Fruit fly (Drosophila melanogaster) whole organism, pupa: ENCODE measurements around the gene CG32988.
A peak's percentile ranks its signal among the peaks of the same experiment; 100 is the strongest.

Source experiments
- CG10348 ChIP-seq: fragments of 200-800 bp; sonication (Bioruptor generic); IDR thresholded peaks from 2 replicates; pipeline ENCODE4 v1.3.6; 2022; ENCODE audit warnings: missing biosample characterization, missing genetic modification characterization
- CG12605 ChIP-seq: fragments of 200-800 bp; sonication (Bioruptor generic); IDR thresholded peaks from 2 replicates; pipeline ENCODE4 v1.3.6; 2022; ENCODE audit warnings: missing biosample characterization, missing genetic modification characterization
- CG13204 ChIP-seq: fragments of 200-800 bp; sonication (Bioruptor generic); optimal IDR thresholded peaks from 2 replicates; lab custom pipeline; 2018; ENCODE audit warnings: missing biosample characterization, mild to moderate bottlenecking, missing genetic modification characterization, moderate library complexity
- CG14655 ChIP-seq: fragments of 200-800 bp; sonication (Bioruptor generic); optimal IDR thresholded peaks from 3 replicates; lab custom pipeline; 2017; ENCODE audit warnings: mild to moderate bottlenecking, missing biosample characterization, missing genetic modification reagents, missing genetic modification characterization
- CG15710 ChIP-seq: fragments of 200-800 bp; sonication (Bioruptor generic); optimal IDR thresholded peaks from 2 replicates; lab custom pipeline; 2018; ENCODE audit warnings: missing biosample characterization, mild to moderate bottlenecking, missing genetic modification characterization, moderate library complexity
- CG17806 ChIP-seq: fragments of 200-800 bp; sonication (Bioruptor generic); optimal IDR thresholded peaks from 2 replicates; lab custom pipeline; 2018; ENCODE audit warnings: missing biosample characterization, mild to moderate bottlenecking, missing genetic modification characterization, moderate library complexity
- CG32121 ChIP-seq: fragments of 200-800 bp; sonication (Bioruptor generic); IDR thresholded peaks from 2 replicates; pipeline ENCODE4 v1.3.6; 2022; ENCODE audit warnings: missing biosample characterization, missing genetic modification characterization
- CG34367 ChIP-seq: fragments of 200-800 bp; sonication (Bioruptor generic); optimal IDR thresholded peaks from 2 replicates; lab custom pipeline; 2018; ENCODE audit warnings: missing biosample characterization, mild to moderate bottlenecking, missing genetic modification characterization
- CG4496 ChIP-seq: fragments of 200-800 bp; sonication (Bioruptor generic); IDR thresholded peaks from 3 replicates; pipeline ENCODE4 v1.3.6; 2022; ENCODE audit warnings: missing biosample characterization, missing genetic modification characterization
- CG8159 ChIP-seq: fragments of 200-800 bp; sonication (Bioruptor generic); optimal IDR thresholded peaks from 3 replicates; lab custom pipeline; 2018; ENCODE audit warnings: missing biosample characterization, mild to moderate bottlenecking, missing genetic modification characterization, moderate library complexity
- CG8301 ChIP-seq: fragments of 200-800 bp; sonication (Bioruptor generic); optimal IDR thresholded peaks from 2 replicates; lab custom pipeline; 2018; ENCODE audit warnings: missing biosample characterization, mild to moderate bottlenecking, missing genetic modification characterization
- CG9948 ChIP-seq: fragments of 200-800 bp; sonication (Bioruptor generic); optimal IDR thresholded peaks from 2 replicates; lab custom pipeline; 2018; ENCODE audit warnings: missing biosample characterization, mild to moderate bottlenecking, missing genetic modification characterization, moderate library complexity
- D1 ChIP-seq: fragments of 200-800 bp; sonication (Bioruptor generic); optimal IDR thresholded peaks from 2 replicates; lab custom pipeline; 2018; ENCODE audit warnings: missing biosample characterization, mild to moderate bottlenecking, missing genetic modification characterization, moderate library complexity
- EcR ChIP-seq: fragments of 200-800 bp; sonication (Bioruptor generic); optimal IDR thresholded peaks from 3 replicates; lab custom pipeline; 2019; ENCODE audit warnings: missing biosample characterization, missing genetic modification characterization, mild to moderate bottlenecking, moderate library complexity, missing genetic modification reagents
- Ets98B ChIP-seq: fragments of 200-800 bp; sonication (Bioruptor generic); IDR thresholded peaks from 2 replicates; pipeline ENCODE4 v1.3.6; 2022; ENCODE audit warnings: missing biosample characterization, missing genetic modification characterization
- Pif1A ChIP-seq: fragments of 200-800 bp; sonication (Bioruptor generic); optimal IDR thresholded peaks from 3 replicates; lab custom pipeline; 2016; ENCODE audit warnings: missing biosample characterization, missing genetic modification characterization
- Pif1B ChIP-seq: fragments of 200-800 bp; sonication (Bioruptor generic); optimal IDR thresholded peaks from 3 replicates; lab custom pipeline; 2016; ENCODE audit warnings: missing biosample characterization, missing genetic modification characterization
- Snoo ChIP-seq: fragments of 200-800 bp; sonication (Bioruptor generic); optimal IDR thresholded peaks from 3 replicates; lab custom pipeline; 2017; ENCODE audit warnings: missing biosample characterization, mild to moderate bottlenecking, missing genetic modification characterization, inconsistent platforms
- fd96Ca ChIP-seq: fragments of 200-800 bp; sonication (Bioruptor generic); IDR thresholded peaks from 3 replicates; pipeline ENCODE4 v1.3.6; 2022; ENCODE audit warnings: missing biosample characterization, missing genetic modification characterization
- gl ChIP-seq: fragments of 200-800 bp; sonication (Bioruptor generic); optimal IDR thresholded peaks from 2 replicates; lab custom pipeline; 2018; ENCODE audit warnings: missing biosample characterization, mild to moderate bottlenecking, missing genetic modification characterization
- rn ChIP-seq: fragments of 200-800 bp; sonication (Bioruptor generic); IDR thresholded peaks from 2 replicates; pipeline ENCODE4 v1.3.6; 2022; ENCODE audit warnings: missing biosample characterization, missing genetic modification characterization

CG32988 gene

DNA sequence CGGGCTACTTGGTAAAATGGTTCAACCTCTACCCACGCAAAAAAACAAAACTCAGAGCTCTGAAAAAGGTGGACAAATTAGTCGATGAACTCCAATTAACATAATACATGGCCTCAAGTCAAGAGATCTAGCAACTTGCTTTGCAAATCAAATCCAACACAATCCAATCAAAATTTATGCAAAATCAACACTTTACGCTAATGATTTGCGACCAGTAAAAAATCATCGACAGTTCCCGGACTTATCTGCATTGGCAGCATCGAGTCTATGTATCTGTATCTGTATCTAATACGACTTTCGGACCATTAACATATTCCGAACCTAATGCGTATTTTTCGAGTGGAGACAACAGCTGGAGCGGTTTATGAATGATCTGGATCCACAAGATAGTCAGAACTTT, 13.6 kb upstream of the CG32988 start:
- TF ChIP-seq CG13204 (GFP tag; lab: Kevin White, UChicago) (no peak), rn (GFP tag; lab: Robert Waterston, UW) (no peak), CG9948 (no peak), fd96Ca (GFP tag; lab: Robert Waterston, UW) (no peak), CG12605 (GFP tag; lab: Robert Waterston, UW) (no peak)

DNA sequence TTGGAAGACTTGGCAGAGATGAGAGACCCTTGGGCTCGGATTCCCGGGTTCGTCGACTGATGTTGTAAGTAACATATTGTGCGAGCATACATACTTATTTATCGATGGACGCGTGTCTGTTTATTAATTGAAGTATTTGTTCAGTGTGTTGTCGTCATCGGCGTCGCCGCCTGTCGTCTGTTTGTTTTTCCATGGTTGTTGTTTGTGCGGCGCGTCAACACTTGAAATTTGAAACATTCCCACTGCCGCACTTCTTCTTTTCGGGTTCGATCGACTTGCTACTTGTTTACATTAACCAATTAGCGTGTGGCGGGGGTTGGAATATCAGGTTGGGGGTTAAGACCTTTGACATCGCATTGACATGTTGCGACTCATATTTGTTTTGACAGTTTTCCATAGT, 12.4 kb upstream of the CG32988 start:
- TF ChIP-seq CG32121 (GFP tag; lab: Robert Waterston, UW) (no peak), D1 (tag; lab: Kevin White, UChicago) (no peak), CG34367 (tag; lab: Kevin White, UChicago) (no peak), CG14655 (GFP tag; lab: Kevin White, UChicago) (no peak), CG15710 (tag; lab: Kevin White, UChicago) (no peak), CG8159 (tag; lab: Kevin White, UChicago) (no peak), CG17806 (tag; lab: Kevin White, UChicago) (no peak), CG9948 (no peak), rn (GFP tag; lab: Robert Waterston, UW) (no peak), CG8301 (tag; lab: Kevin White, UChicago) (no peak), Pif1A (GFP tag; lab: Kevin White, UChicago) (no peak), CG13204 (GFP tag; lab: Kevin White, UChicago) (no peak), Pif1B (GFP tag; lab: Kevin White, UChicago) (no peak), Ets98B (no peak), fd96Ca (GFP tag; lab: Robert Waterston, UW) (no peak), gl (tag; lab: Kevin White, UChicago) (no peak), EcR (GFP tag; lab: Kevin White, UChicago) (no peak), CG12605 (GFP tag; lab: Robert Waterston, UW) (no peak), CG10348 (GFP tag; lab: Robert Waterston, UW) (no peak), Snoo (no peak)

DNA sequence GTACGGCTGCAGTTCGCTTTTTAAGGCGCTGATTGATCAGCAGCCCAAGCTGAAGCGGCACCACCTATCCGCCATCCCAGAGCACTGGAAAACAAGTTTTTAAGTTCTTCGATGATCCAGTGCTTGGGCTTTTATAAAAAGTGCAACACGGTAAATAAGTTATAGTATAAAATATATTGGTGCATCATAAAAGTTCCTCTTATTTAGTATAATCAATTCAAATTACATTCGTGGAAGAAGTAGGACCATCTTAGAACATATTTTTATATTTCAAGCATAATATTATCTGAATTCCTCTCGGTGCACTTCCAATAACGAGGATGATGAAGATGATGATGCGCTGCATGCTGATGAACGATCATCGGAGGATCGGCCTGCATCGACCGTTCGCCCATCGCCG, 9.2 kb upstream of the CG32988 start:
- TF ChIP-seq CG32121 (GFP tag; lab: Robert Waterston, UW) (no peak), CG4496 (no peak), EcR (GFP tag; lab: Kevin White, UChicago) (no peak), CG9948 (peak; percentile 45), Ets98B (no peak), CG34367 (tag; lab: Kevin White, UChicago) (no peak), fd96Ca (GFP tag; lab: Robert Waterston, UW) (no peak), D1 (tag; lab: Kevin White, UChicago) (no peak), Snoo (peak; percentile 44), gl (tag; lab: Kevin White, UChicago) (peak; percentile 12), CG14655 (GFP tag; lab: Kevin White, UChicago) (peak; percentile 54), CG8301 (tag; lab: Kevin White, UChicago) (peak; percentile 19), CG10348 (GFP tag; lab: Robert Waterston, UW) (no peak), CG8159 (tag; lab: Kevin White, UChicago) (peak; percentile 79), CG13204 (GFP tag; lab: Kevin White, UChicago) (no peak), rn (GFP tag; lab: Robert Waterston, UW) (no peak), CG15710 (tag; lab: Kevin White, UChicago) (peak; percentile 42), Pif1B (GFP tag; lab: Kevin White, UChicago) (peak; percentile 33), Pif1A (GFP tag; lab: Kevin White, UChicago) (peak; percentile 58), CG17806 (tag; lab: Kevin White, UChicago) (peak; percentile 69)

DNA sequence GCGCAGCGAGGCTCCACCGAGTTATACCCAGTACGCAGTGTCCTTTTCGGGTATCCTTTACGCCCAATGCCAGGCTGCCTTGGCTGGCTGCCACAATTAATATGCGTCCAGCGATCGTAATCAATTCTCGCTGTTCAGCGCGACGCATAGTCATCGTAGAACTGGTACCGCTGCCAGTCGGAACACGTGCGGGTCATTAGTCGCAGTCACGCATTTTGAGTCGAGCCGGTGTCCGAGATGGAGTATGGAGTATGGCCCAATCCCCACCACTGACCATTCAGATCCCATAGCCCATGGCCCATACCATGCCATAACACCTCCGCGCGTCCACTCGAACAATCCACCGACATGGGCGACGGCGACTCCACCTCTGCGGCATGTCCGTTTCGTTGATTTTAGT, 6.9 kb upstream of the CG32988 start:
- no peak for TF ChIP-seq Pif1A (GFP tag; lab: Kevin White, UChicago)
- no peak for TF ChIP-seq CG14655 (GFP tag; lab: Kevin White, UChicago)
- TF ChIP-seq CG13204 (GFP tag; lab: Kevin White, UChicago) = peak; percentile 47
- no peak for TF ChIP-seq CG8159 (tag; lab: Kevin White, UChicago)
- TF ChIP-seq Snoo = no peak
- peak; percentile 59 for TF ChIP-seq EcR (GFP tag; lab: Kevin White, UChicago)
- no peak for TF ChIP-seq CG34367 (tag; lab: Kevin White, UChicago)
- no peak for TF ChIP-seq Pif1B (GFP tag; lab: Kevin White, UChicago)

DNA sequence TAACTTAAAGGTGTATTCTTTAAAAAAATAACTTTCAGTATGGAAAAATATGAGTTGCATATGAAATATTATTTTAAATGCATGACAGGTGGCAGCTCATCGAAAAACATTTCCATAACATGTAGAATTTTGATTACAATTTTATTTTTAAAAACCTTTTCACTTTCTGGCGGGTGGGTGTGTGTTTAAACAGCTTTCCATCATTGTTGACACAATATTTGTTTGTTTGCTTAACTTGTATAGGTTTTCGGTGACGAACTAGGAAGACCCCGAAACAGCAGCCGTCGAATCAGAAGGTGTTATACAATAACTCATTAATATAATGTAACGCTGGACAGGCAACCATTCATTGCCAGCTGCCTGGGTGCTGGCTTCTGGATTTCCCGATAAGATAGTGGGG, 4.8 kb upstream of the CG32988 start:
- TF ChIP-seq gl (tag; lab: Kevin White, UChicago) = no peak
- TF ChIP-seq Ets98B = no peak
- TF ChIP-seq fd96Ca (GFP tag; lab: Robert Waterston, UW) = no peak
- TF ChIP-seq Pif1A (GFP tag; lab: Kevin White, UChicago) = no peak
- TF ChIP-seq CG9948 = no peak
- no peak for TF ChIP-seq CG32121 (GFP tag; lab: Robert Waterston, UW)
- no peak for TF ChIP-seq rn (GFP tag; lab: Robert Waterston, UW)
- no peak for TF ChIP-seq Snoo
- no peak for TF ChIP-seq CG34367 (tag; lab: Kevin White, UChicago)
- TF ChIP-seq CG15710 (tag; lab: Kevin White, UChicago) = no peak
- no peak for TF ChIP-seq CG4496
- TF ChIP-seq D1 (tag; lab: Kevin White, UChicago) = no peak
- no peak for TF ChIP-seq CG13204 (GFP tag; lab: Kevin White, UChicago)
- no peak for TF ChIP-seq Pif1B (GFP tag; lab: Kevin White, UChicago)
- no peak for TF ChIP-seq CG10348 (GFP tag; lab: Robert Waterston, UW)
- TF ChIP-seq, all 21 proteins: peak for 0

DNA sequence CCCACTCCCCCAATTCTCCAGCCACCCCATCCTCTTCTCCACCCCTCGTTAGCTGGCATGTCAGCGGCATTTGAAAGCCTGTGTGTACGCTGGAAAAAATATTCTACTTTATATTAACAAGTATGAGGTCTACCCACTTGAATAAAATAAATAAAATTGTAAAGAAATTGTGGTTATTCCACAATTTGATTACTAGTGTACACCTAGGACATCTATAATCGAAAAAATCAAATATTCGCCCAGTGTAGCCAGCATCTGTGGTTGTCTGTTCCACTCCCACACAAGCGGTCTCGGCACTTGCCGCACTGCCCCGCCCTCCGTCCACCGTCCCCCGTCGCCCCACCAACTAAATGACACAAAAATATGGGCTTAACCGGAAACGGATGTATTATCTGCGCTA, 3.9 kb upstream of the CG32988 start:
- TF ChIP-seq rn (GFP tag; lab: Robert Waterston, UW) (peak; percentile 30; the same call in 1 of the 2 replicates), CG9948 (peak; percentile 45), CG4496 (no peak; the same call in 2 of the 3 replicates), fd96Ca (GFP tag; lab: Robert Waterston, UW) (peak; percentile 68), CG14655 (GFP tag; lab: Kevin White, UChicago) (peak; percentile 61), CG13204 (GFP tag; lab: Kevin White, UChicago) (no peak), D1 (tag; lab: Kevin White, UChicago) (no peak), CG12605 (GFP tag; lab: Robert Waterston, UW) (no peak), CG15710 (tag; lab: Kevin White, UChicago) (peak; percentile 45), Ets98B (no peak), Snoo (peak; percentile 58), Pif1A (GFP tag; lab: Kevin White, UChicago) (peak; percentile 37), CG8301 (tag; lab: Kevin White, UChicago) (peak; percentile 37), gl (tag; lab: Kevin White, UChicago) (peak; percentile 5), Pif1B (GFP tag; lab: Kevin White, UChicago) (peak; percentile 20), CG8159 (tag; lab: Kevin White, UChicago) (peak; percentile 63), CG17806 (tag; lab: Kevin White, UChicago) (no peak)
